Worm (Caenorhabditis elegans) whole organism, L4 larva: ENCODE data around the gene cgh-1.
A peak's percentile ranks its signal among the peaks of the same experiment; 100 is the strongest.

Experiments used
- D1046.2 ChIP-seq: fragments of 200-800 bp; sonication (Bioruptor generic); IDR thresholded peaks from 2 replicates; pipeline ENCODE4 v1.3.6; 2022; ENCODE audit warnings: missing genetic modification characterization, missing compliant biosample characterization
- F44E2.7 ChIP-seq: fragments of 200-800 bp; sonication (Bioruptor generic); IDR thresholded peaks from 2 replicates; pipeline ENCODE4 v2.1.2; 2022; ENCODE audit warnings: missing genetic modification characterization, missing compliant biosample characterization
- F49E8.2 ChIP-seq: sonication (generic microtip); optimal IDR thresholded peaks from 2 replicates; lab custom pipeline; 2016; ENCODE audit warnings: missing compliant biosample characterization, mild to moderate bottlenecking, missing genetic modification characterization, borderline replicate concordance
- T26A8.4 ChIP-seq: fragments of 200-800 bp; sonication (Bioruptor generic); IDR thresholded peaks from 2 replicates; pipeline ENCODE4 v1.3.6; 2022; ENCODE audit warnings: missing genetic modification characterization, missing compliant biosample characterization
- Y48G9A.11 ChIP-seq: fragments of 200-800 bp; sonication (Bioruptor generic); IDR thresholded peaks from 2 replicates; pipeline ENCODE4 v1.3.6; 2022; ENCODE audit warnings: missing genetic modification reagents, missing genetic modification characterization, missing compliant biosample characterization
- Y5F2A.4 ChIP-seq: fragments of 200-800 bp; sonication (Bioruptor generic); optimal IDR thresholded peaks from 2 replicates; lab custom pipeline; 2018; ENCODE audit warnings: mild to moderate bottlenecking, missing genetic modification characterization, missing compliant biosample characterization
- Y75B8A.6 ChIP-seq: fragments of 200-800 bp; sonication (Bioruptor generic); IDR thresholded peaks from 2 replicates; pipeline ENCODE4 v1.3.6; 2022; ENCODE audit warnings: missing genetic modification reagents, missing genetic modification characterization, missing compliant biosample characterization
- ZK337.2 ChIP-seq: fragments of 200-800 bp; sonication (Bioruptor generic); IDR thresholded peaks from 2 replicates; pipeline ENCODE4 v1.3.6; 2022; ENCODE audit warnings: missing genetic modification reagents, missing genetic modification characterization, missing compliant biosample characterization
- ZK546.5 ChIP-seq, 2 experiments: sonication (generic microtip); optimal IDR thresholded peaks; 2 replicates each; lab custom pipeline; 2017; ENCODE audit warnings: missing biosample characterization in 2 of 2, missing genetic modification characterization in 2 of 2
- aha-1 ChIP-seq: fragments of 150-350 bp; peaks from one replicate; lab custom pipeline; 2014; ENCODE audit warnings: missing biosample characterization, missing genetic modification characterization
- arid-1 ChIP-seq: fragments of 200-800 bp; sonication (Bioruptor generic); conservative IDR thresholded peaks from 2 replicates; pipeline ENCODE4 v1.3.6; 2022; ENCODE audit warnings: missing genetic modification reagents, missing genetic modification characterization, missing compliant biosample characterization
- attf-4 ChIP-seq: sonication (generic microtip); optimal IDR thresholded peaks from 3 replicates; lab custom pipeline; 2017; ENCODE audit warnings: missing biosample characterization, missing genetic modification characterization
- ceh-32 ChIP-seq: sonication (generic microtip); optimal IDR thresholded peaks from 2 replicates; lab custom pipeline; 2016; ENCODE audit warnings: mild to moderate bottlenecking, missing genetic modification characterization, missing compliant biosample characterization; ENCODE audit not compliant: poor library complexity
- ceh-44 ChIP-seq: fragments of 200-800 bp; sonication (Bioruptor generic); IDR thresholded peaks from 2 replicates; pipeline ENCODE4 v1.3.6; 2022; ENCODE audit warnings: missing genetic modification reagents, missing genetic modification characterization, missing compliant biosample characterization
- ceh-62 ChIP-seq: sonication (generic microtip); optimal IDR thresholded peaks from 2 replicates; lab custom pipeline; 2017; ENCODE audit warnings: missing biosample characterization, missing genetic modification characterization
- ceh-82 ChIP-seq: sonication (generic microtip); optimal IDR thresholded peaks from 2 replicates; lab custom pipeline; 2017; ENCODE audit warnings: missing biosample characterization, missing genetic modification characterization
- ces-1 ChIP-seq: fragments of 150-350 bp; sonication (generic microtip); optimal IDR thresholded peaks from 4 replicates; lab custom pipeline; 2014; ENCODE audit warnings: missing biosample characterization, missing genetic modification reagents, missing genetic modification characterization
- cey-2 ChIP-seq: sonication (generic microtip); optimal IDR thresholded peaks from 3 replicates; lab custom pipeline; 2017; ENCODE audit warnings: missing genetic modification characterization, mild to moderate bottlenecking, missing compliant biosample characterization, antibody characterized with exemption, borderline replicate concordance; ENCODE audit not compliant: insufficient read depth
- ctbp-1 ChIP-seq: fragments of 200-800 bp; sonication (Bioruptor generic); IDR thresholded peaks from 2 replicates; pipeline ENCODE4 v1.3.6; 2022; ENCODE audit warnings: missing genetic modification reagents, missing genetic modification characterization, missing compliant biosample characterization
- daf-16 ChIP-seq, 3 experiments: sonication (generic microtip); optimal IDR thresholded peaks; 2 replicates each; lab custom pipeline; 2016 to 2017; ENCODE audit warnings: missing genetic modification characterization in 3 of 3, missing genetic modification reagents in 3 of 3, mild to moderate bottlenecking in 2 of 3, missing compliant biosample characterization in 2 of 3, missing biosample characterization in 1 of 3, moderate library complexity in 1 of 3
- daf-19 ChIP-seq: fragments of 200-800 bp; sonication (Bioruptor generic); conservative IDR thresholded peaks from 2 replicates; pipeline ENCODE4 v1.3.6; 2022; ENCODE audit warnings: missing genetic modification characterization, missing compliant biosample characterization
- daf-8 ChIP-seq: fragments of 200-800 bp; sonication (Bioruptor generic); IDR thresholded peaks from 2 replicates; pipeline ENCODE4 v1.3.6; 2022; ENCODE audit warnings: missing genetic modification characterization, missing compliant biosample characterization
- egl-27 ChIP-seq: sonication (generic microtip); optimal IDR thresholded peaks from 3 replicates; lab custom pipeline; 2017; ENCODE audit warnings: missing biosample characterization, missing genetic modification reagents, missing genetic modification characterization
- jun-1 ChIP-seq: fragments of 150-350 bp; optimal IDR thresholded peaks from 2 replicates; lab custom pipeline; 2014; ENCODE audit warnings: missing biosample characterization, missing genetic modification reagents, missing genetic modification characterization
- lin-38 ChIP-seq: fragments of 200-800 bp; sonication (Bioruptor generic); IDR thresholded peaks from 2 replicates; pipeline ENCODE4 v1.3.6; 2022; ENCODE audit warnings: missing genetic modification reagents, missing genetic modification characterization, missing compliant biosample characterization
- madf-5 ChIP-seq, 2 experiments: fragments of 200-800 bp; sonication (Bioruptor generic); IDR thresholded peaks; 2 replicates each; pipeline ENCODE4 v1.3.6; 2022; ENCODE audit warnings: missing compliant biosample characterization in 2 of 2, missing genetic modification characterization in 2 of 2
- mxl-2 ChIP-seq: fragments of 200-800 bp; sonication (Bioruptor generic); conservative IDR thresholded peaks from 2 replicates; pipeline ENCODE4 v1.3.6; 2022; ENCODE audit warnings: missing genetic modification reagents, missing genetic modification characterization, missing compliant biosample characterization
- nhr-111 ChIP-seq: fragments of 200-800 bp; sonication (Bioruptor generic); optimal IDR thresholded peaks from 2 replicates; lab custom pipeline; 2018; ENCODE audit warnings: mild to moderate bottlenecking, missing genetic modification characterization, missing compliant biosample characterization
- nhr-28 ChIP-seq: fragments of 150-350 bp; optimal IDR thresholded peaks from 2 replicates; lab custom pipeline; 2014; ENCODE audit warnings: missing biosample characterization, missing genetic modification characterization
- nhr-41 ChIP-seq: fragments of 200-800 bp; sonication (Bioruptor generic); IDR thresholded peaks from 2 replicates; pipeline ENCODE4 v1.3.6; 2022; ENCODE audit warnings: missing genetic modification reagents, missing genetic modification characterization, missing compliant biosample characterization
- nhr-48 ChIP-seq: sonication (generic microtip); optimal IDR thresholded peaks from 2 replicates; lab custom pipeline; 2016; ENCODE audit warnings: mild to moderate bottlenecking, missing genetic modification characterization, missing compliant biosample characterization
- nhr-77 ChIP-seq: fragments of 150-350 bp; optimal IDR thresholded peaks from 2 replicates; lab custom pipeline; 2014; ENCODE audit warnings: missing biosample characterization, missing genetic modification characterization
- pha-4 ChIP-seq, 2 experiments: fragments of 150-350 bp in 1 of 2; fragments of 200-800 bp in 1 of 2; sonication (Bioruptor generic) in 1 of 2; IDR thresholded peaks in 1 of 2; optimal IDR thresholded peaks in 1 of 2; 2 replicates each; pipeline versions ENCODE4 v1.3.6 to Lab custom; 2014 to 2022; ENCODE audit warnings: missing genetic modification characterization in 2 of 2, missing genetic modification reagents in 2 of 2, missing biosample characterization in 1 of 2, missing compliant biosample characterization in 1 of 2
- php-3 ChIP-seq: fragments of 200-800 bp; sonication (Bioruptor generic); IDR thresholded peaks from 2 replicates; pipeline ENCODE4 v1.3.6; 2022; ENCODE audit warnings: missing genetic modification reagents, missing genetic modification characterization, missing compliant biosample characterization
- set-16 ChIP-seq: fragments of 200-800 bp; sonication (Bioruptor generic); IDR thresholded peaks from 2 replicates; pipeline ENCODE4 v1.3.6; 2022; ENCODE audit warnings: missing genetic modification reagents, missing genetic modification characterization, missing compliant biosample characterization
- snpc-1.2 ChIP-seq: fragments of 200-800 bp; sonication (Bioruptor generic); IDR thresholded peaks from 2 replicates; pipeline ENCODE4 v1.3.6; 2022; ENCODE audit warnings: missing genetic modification reagents, missing genetic modification characterization, missing compliant biosample characterization
- snpc-4 ChIP-seq: fragments of 150-350 bp; optimal IDR thresholded peaks from 2 replicates; lab custom pipeline; 2014; ENCODE audit warnings: missing biosample characterization, missing genetic modification characterization
- spr-1 ChIP-seq: sonication (generic microtip); optimal IDR thresholded peaks from 2 replicates; lab custom pipeline; 2016; ENCODE audit warnings: mild to moderate bottlenecking, missing genetic modification characterization, missing compliant biosample characterization
- tag-97 ChIP-seq: fragments of 200-800 bp; sonication (Bioruptor generic); IDR thresholded peaks from 2 replicates; pipeline ENCODE4 v1.3.6; 2022; ENCODE audit warnings: missing genetic modification characterization, missing compliant biosample characterization
- unc-62 ChIP-seq, 3 experiments: fragments of 150-350 bp in 1 of 3; sonication (generic microtip); optimal IDR thresholded peaks in 2 of 3; peaks in 1 of 3; 1 replicate in 1 of 3; 2 replicates in 2 of 3; lab custom pipeline; 2014 to 2017; ENCODE audit warnings: missing biosample characterization in 3 of 3, missing genetic modification characterization in 3 of 3, missing genetic modification reagents in 3 of 3, missing genotype in 1 of 3
- zfp-2 ChIP-seq: sonication (generic microtip); optimal IDR thresholded peaks from 2 replicates; lab custom pipeline; 2016; ENCODE audit warnings: mild to moderate bottlenecking, missing genetic modification characterization, missing compliant biosample characterization
- zip-11 ChIP-seq: fragments of 200-800 bp; sonication (Bioruptor generic); IDR thresholded peaks from 2 replicates; pipeline ENCODE4 v1.3.6; 2022; ENCODE audit warnings: missing genetic modification characterization, missing compliant biosample characterization
- zip-2 ChIP-seq: fragments of 150-350 bp; optimal IDR thresholded peaks from 2 replicates; lab custom pipeline; 2014; ENCODE audit warnings: missing biosample characterization, missing genetic modification characterization
- ztf-11 ChIP-seq: fragments of 150-350 bp; optimal IDR thresholded peaks from 2 replicates; lab custom pipeline; 2014; ENCODE audit warnings: missing biosample characterization, missing genetic modification characterization
- ztf-7 ChIP-seq: fragments of 150-350 bp; optimal IDR thresholded peaks from 2 replicates; lab custom pipeline; 2014; ENCODE audit warnings: missing biosample characterization, missing genetic modification characterization

The cgh-1 gene

DNA sequence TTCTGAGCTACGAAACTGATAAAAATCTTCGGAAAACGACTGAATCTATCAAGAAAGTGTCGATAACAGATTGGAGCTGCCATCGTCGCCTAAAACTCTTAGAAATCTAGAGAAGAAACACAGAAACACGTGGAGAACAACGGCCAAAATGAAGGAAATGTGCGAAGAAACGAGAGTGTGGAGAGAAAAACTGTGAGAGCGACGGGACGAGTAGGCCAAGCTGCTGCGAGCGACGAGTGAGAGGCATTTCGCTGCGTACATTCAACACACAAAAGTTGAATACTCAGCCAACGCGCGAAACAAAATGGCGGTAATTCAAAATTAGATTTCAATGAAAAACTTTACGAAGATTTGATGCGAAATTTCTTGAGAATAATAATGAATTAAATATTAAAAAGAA lies 714 bp upstream of the cgh-1 start (continued):
- TF ChIP-seq Y75B8A.6 = no peak
- peak; percentile 66 for TF ChIP-seq spr-1 (tag; lab: Kevin White, UChicago)
- no peak for TF ChIP-seq zip-11 (GFP tag; lab: Robert Waterston, UW)
- TF ChIP-seq tag-97 (GFP tag; lab: Robert Waterston, UW) = no peak
- no peak for TF ChIP-seq nhr-111 (GFP tag; lab: Kevin White, UChicago)
- no peak for TF ChIP-seq ces-1 (GFP tag; lab: Kevin White, UChicago)
- peak; percentile 70 for TF ChIP-seq T26A8.4
- no peak for TF ChIP-seq F49E8.2 (tag; lab: Kevin White, UChicago)
- TF ChIP-seq F44E2.7 (GFP tag; lab: Robert Waterston, UW) = no peak

- TF ChIP-seq attf-4 (no peak), ctbp-1 (0 out of 2 replicates have a peak, but pooled peaks have one; percentile 16), nhr-77 (tag; lab: Kevin White, UChicago) (no peak), snpc-1.2 (GFP tag; lab: Robert Waterston, UW) (0 out of 2 replicates have a peak, but pooled peaks have one; percentile 38), daf-8 (no peak), madf-5 (GFP tag; IDR thresholded peaks at IDR 0.05; lab: Robert Waterston, UW) (peak in 1 of 2 experiments; percentile 4; a peak in 2 of 4 replicates), nhr-28 (tag; lab: Kevin White, UChicago) (no peak), nhr-41 (GFP tag; lab: Robert Waterston, UW) (0 out of 2 replicates have a peak, but pooled peaks have one; percentile 5), pha-4 (GFP tag; IDR thresholded peaks at IDR 0.05; lab: Robert Waterston, UW) (peak; percentile 27; the same call in 1 of the 2 replicates), pha-4 (tag; optimal IDR thresholded peaks at IDR 0.05; lab: Kevin White, UChicago) (no peak), Y48G9A.11 (GFP tag; lab: Robert Waterston, UW) (no peak), mxl-2 (GFP tag; lab: Robert Waterston, UW) (no peak), arid-1 (GFP tag; lab: Robert Waterston, UW) (peak; percentile 38; the same call in 1 of the 2 replicates), php-3 (0 out of 2 replicates have a peak, but pooled peaks have one; percentile 5), daf-19 (GFP tag; lab: Robert Waterston, UW) (peak; percentile 64; the same call in 1 of the 2 replicates), lin-38 (GFP tag; lab: Robert Waterston, UW) (peak; percentile 35; the same call in 1 of the 2 replicates), nhr-48 (no peak)
Measured at ce11 chrIII:7495616-7496146, 2.0 kb downstream of the cgh-1 start.

DNA sequence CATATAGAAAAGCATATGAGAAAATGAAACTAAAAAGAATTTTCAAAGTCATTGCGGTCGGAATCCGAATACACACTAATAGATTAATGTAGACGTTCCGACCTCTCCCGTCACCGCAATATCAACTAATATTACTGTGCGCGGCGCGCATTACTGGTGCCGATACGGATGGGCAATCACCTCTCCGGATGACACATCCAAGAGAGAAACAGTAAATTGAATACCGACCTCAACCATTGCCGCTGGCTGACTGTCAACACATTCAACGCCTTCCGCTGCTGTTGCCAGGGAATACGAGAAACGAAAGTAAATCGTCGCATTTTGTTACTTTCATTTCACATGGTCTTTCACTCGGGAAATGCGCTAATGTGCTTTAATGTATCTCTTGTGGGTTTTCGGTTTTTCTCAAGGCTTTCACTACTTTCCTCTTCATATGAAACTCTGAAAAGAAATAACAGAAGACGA lies 2.8 kb downstream of the cgh-1 start:
- TF ChIP-seq F49E8.2 (tag; lab: Kevin White, UChicago) = peak; percentile 72
- TF ChIP-seq ceh-82 (tag; lab: Kevin White, UChicago) = no peak
- TF ChIP-seq unc-62 (GFP tag; optimal IDR thresholded peaks at IDR 0.05 in 1 of 2; lab: Kevin White, UChicago) = no peak
- no peak for TF ChIP-seq unc-62 (tag; optimal IDR thresholded peaks at IDR 0.05; lab: Kevin White, UChicago)
- peak in 1 of 2 experiments; percentile 58 for TF ChIP-seq daf-16 (GFP tag; optimal IDR thresholded peaks at IDR 0.05; lab: Kevin White, UChicago)
- peak; percentile 9 for TF ChIP-seq daf-16 (tag; optimal IDR thresholded peaks at IDR 0.05; lab: Kevin White, UChicago)
- no peak for TF ChIP-seq snpc-4 (tag; lab: Kevin White, UChicago)
- TF ChIP-seq nhr-41 (GFP tag; lab: Robert Waterston, UW) = no peak
- TF ChIP-seq egl-27 (tag; lab: Kevin White, UChicago) = no peak
- TF ChIP-seq zip-2 (tag; lab: Kevin White, UChicago) = peak; percentile 24
- peak; percentile 51 for TF ChIP-seq Y5F2A.4 (GFP tag; lab: Kevin White, UChicago)
- TF ChIP-seq ceh-62 (tag; lab: Kevin White, UChicago) = no peak
- TF ChIP-seq ZK337.2 (GFP tag; lab: Robert Waterston, UW) = no peak
- TF ChIP-seq D1046.2 (GFP tag; lab: Robert Waterston, UW) = no peak
- no peak for TF ChIP-seq jun-1 (tag; lab: Kevin White, UChicago)
- no peak for TF ChIP-seq daf-8
- no peak for TF ChIP-seq ZK546.5 (tag; optimal IDR thresholded peaks at IDR 0.05; lab: Kevin White, UChicago)
- peak; percentile 61; the same call in 1 of the 2 replicates for TF ChIP-seq T26A8.4
- TF ChIP-seq set-16 (GFP tag; lab: Robert Waterston, UW) = no peak
- no peak for TF ChIP-seq ztf-7 (tag; lab: Kevin White, UChicago)
- TF ChIP-seq zfp-2 (tag; lab: Kevin White, UChicago) = no peak
- no peak for TF ChIP-seq ztf-11
- TF ChIP-seq arid-1 (GFP tag; lab: Robert Waterston, UW) = 0 out of 2 replicates have a peak, but pooled peaks have one; percentile 21
- TF ChIP-seq aha-1 (tag; lab: Kevin White, UChicago) = peak; percentile 43
- no peak for TF ChIP-seq ceh-32 (tag; lab: Kevin White, UChicago)
- TF ChIP-seq ceh-44 (GFP tag; lab: Robert Waterston, UW) = no peak
- TF ChIP-seq cey-2 = no peak
